Worm (Caenorhabditis elegans) whole organism, midembryonic: Measurements from ENCODE around the gene ZK185.3.

ENCODE experiments used
- tab-1 ChIP-seq: fragments of 200-800 bp; sonication (Bioruptor generic); IDR thresholded peaks from 2 replicates; pipeline ENCODE4 v1.3.6; 2022; ENCODE audit warnings: missing genetic modification characterization, missing compliant biosample characterization
- ztf-23 ChIP-seq: fragments of 200-800 bp; sonication (Bioruptor generic); IDR thresholded peaks from 2 replicates; pipeline ENCODE4 v1.3.6; 2022; ENCODE audit warnings: missing genetic modification reagents, missing genetic modification characterization, missing compliant biosample characterization

DNA sequence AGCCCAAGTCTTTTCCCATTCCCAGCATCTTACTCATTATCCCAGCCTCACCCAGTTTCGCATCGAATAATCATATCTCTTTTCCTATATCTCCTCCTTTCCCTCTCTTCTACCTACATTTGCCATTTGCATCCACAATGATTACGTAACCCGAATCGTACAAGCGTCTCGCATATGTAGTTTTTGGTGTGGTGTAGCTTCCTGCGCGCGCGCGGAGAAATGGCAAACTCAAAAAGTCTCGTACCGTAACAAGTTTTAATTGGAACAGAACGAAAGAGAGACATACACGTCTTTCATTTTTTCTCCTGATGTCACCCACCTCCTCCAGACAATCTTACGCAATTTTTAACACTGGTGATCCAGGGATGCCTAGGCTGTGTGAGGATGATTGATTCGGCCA, 4.2 kb downstream of the ZK185.3 start:
- no peak for TF ChIP-seq ztf-23 (GFP tag; lab: Robert Waterston, UW)
- TF ChIP-seq tab-1, result no peak
